Fruit fly (Drosophila melanogaster) whole organism, embryonic: Measurements from ENCODE around the gene InR.

Experiments used
- ATbp ChIP-seq: fragments of 200-800 bp; sonication (Bioruptor generic); optimal IDR thresholded peaks from 2 replicates; lab custom pipeline; 2017; ENCODE audit warnings: missing biosample characterization, mild to moderate bottlenecking, missing genetic modification characterization, missing genetic modification reagents
- Atf3 ChIP-seq: fragments of 200-800 bp; sonication (Bioruptor generic); optimal IDR thresholded peaks from 3 replicates; lab custom pipeline; 2016; ENCODE audit warnings: missing biosample characterization, missing genetic modification characterization
- B-H2 ChIP-seq: fragments of 200-800 bp; sonication (Bioruptor generic); optimal IDR thresholded peaks from 2 replicates; lab custom pipeline; 2018; ENCODE audit warnings: missing biosample characterization, mild to moderate bottlenecking, missing genetic modification characterization
- Bdp1 ChIP-seq: fragments of 200-800 bp; sonication (Bioruptor generic); optimal IDR thresholded peaks from 3 replicates; lab custom pipeline; 2016; ENCODE audit warnings: missing biosample characterization, missing genetic modification characterization
- BtbVII ChIP-seq: fragments of 200-800 bp; sonication (Bioruptor generic); optimal IDR thresholded peaks from 3 replicates; lab custom pipeline; 2017; ENCODE audit warnings: missing biosample characterization, mild to moderate bottlenecking, missing genetic modification characterization
- CG10979 ChIP-seq: fragments of 200-800 bp; sonication (Bioruptor generic); optimal IDR thresholded peaks from 2 replicates; lab custom pipeline; 2018; ENCODE audit warnings: missing biosample characterization, mild to moderate bottlenecking, missing genetic modification characterization, moderate library complexity
- CG11504 ChIP-seq: fragments of 200-800 bp; sonication (Bioruptor generic); optimal IDR thresholded peaks from 3 replicates; lab custom pipeline; 2019; ENCODE audit warnings: missing biosample characterization, mild to moderate bottlenecking, missing genetic modification characterization, moderate library complexity
- CG12744 ChIP-seq: fragments of 200-800 bp; sonication (Bioruptor generic); optimal IDR thresholded peaks from 2 replicates; lab custom pipeline; 2016; ENCODE audit warnings: missing biosample characterization, missing genetic modification characterization
- CG13894 ChIP-seq: fragments of 200-800 bp; sonication (Bioruptor generic); optimal IDR thresholded peaks from 3 replicates; lab custom pipeline; 2018; ENCODE audit warnings: missing biosample characterization, mild to moderate bottlenecking, missing genetic modification characterization, moderate library complexity
- CG15269 ChIP-seq: fragments of 200-800 bp; sonication (Bioruptor generic); optimal IDR thresholded peaks from 2 replicates; lab custom pipeline; 2018; ENCODE audit warnings: missing biosample characterization, mild to moderate bottlenecking, missing genetic modification characterization, moderate library complexity
- CG15479 ChIP-seq: fragments of 200-800 bp; sonication (Bioruptor generic); optimal IDR thresholded peaks from 3 replicates; lab custom pipeline; 2019; ENCODE audit warnings: missing biosample characterization, mild to moderate bottlenecking, missing genetic modification characterization, moderate library complexity
- CG16813 ChIP-seq: fragments of 200-800 bp; sonication (Bioruptor generic); IDR thresholded peaks from 3 replicates; pipeline ENCODE4 v1.3.6; 2022; ENCODE audit warnings: missing biosample characterization, missing genetic modification characterization; ENCODE audit not compliant: partially characterized antibody
- CG16863 ChIP-seq: fragments of 200-800 bp; sonication (Bioruptor generic); optimal IDR thresholded peaks from 3 replicates; lab custom pipeline; 2016; ENCODE audit warnings: missing biosample characterization, missing genetic modification characterization
- CG17385 ChIP-seq: fragments of 200-800 bp; sonication (Bioruptor generic); optimal IDR thresholded peaks from 3 replicates; lab custom pipeline; 2018; ENCODE audit warnings: missing biosample characterization, mild to moderate bottlenecking, missing genetic modification characterization
- CG17612 ChIP-seq: fragments of 200-800 bp; sonication (Bioruptor generic); IDR thresholded peaks from 2 replicates; pipeline ENCODE4 v1.3.6; 2022; ENCODE audit warnings: missing biosample characterization, missing genetic modification characterization
- CG17912 ChIP-seq: fragments of 200-800 bp; sonication (Bioruptor generic); optimal IDR thresholded peaks from 2 replicates; lab custom pipeline; 2018; ENCODE audit warnings: missing biosample characterization, mild to moderate bottlenecking, missing genetic modification characterization
- CG2202 ChIP-seq: fragments of 200-800 bp; sonication (Bioruptor generic); optimal IDR thresholded peaks from 2 replicates; lab custom pipeline; 2018; ENCODE audit warnings: missing biosample characterization, mild to moderate bottlenecking, missing genetic modification characterization
- CG2712 ChIP-seq: fragments of 200-800 bp; optimal IDR thresholded peaks from 3 replicates; lab custom pipeline; 2019; ENCODE audit warnings: missing biosample characterization, mild to moderate bottlenecking, missing genetic modification characterization, moderate library complexity
- CG31365 ChIP-seq: fragments of 200-800 bp; sonication (Bioruptor generic); optimal IDR thresholded peaks from 2 replicates; lab custom pipeline; 2018; ENCODE audit warnings: missing biosample characterization, mild to moderate bottlenecking, missing genetic modification characterization
- CG32532 ChIP-seq: fragments of 200-800 bp; sonication (Bioruptor generic); IDR thresholded peaks from 2 replicates; pipeline ENCODE4 v1.3.6; 2022; ENCODE audit warnings: missing biosample characterization, missing genetic modification characterization
- CG3407 ChIP-seq: fragments of 200-800 bp; sonication (Bioruptor generic); optimal IDR thresholded peaks from 2 replicates; lab custom pipeline; 2018; ENCODE audit warnings: missing biosample characterization, mild to moderate bottlenecking, missing genetic modification characterization
- CG3726 ChIP-seq: fragments of 200-800 bp; sonication (Bioruptor generic); IDR thresholded peaks from 3 replicates; pipeline ENCODE4, ENCODE4 v1.3.6; 2022; ENCODE audit warnings: missing biosample characterization, missing genetic modification characterization
- CG4617 ChIP-seq: fragments of 200-800 bp; sonication (Bioruptor generic); optimal IDR thresholded peaks from 3 replicates; lab custom pipeline; 2016; ENCODE audit warnings: missing biosample characterization, missing genetic modification characterization, borderline replicate concordance
- CG8290 ChIP-seq, 3 experiments: fragments of 200-800 bp; sonication (Bioruptor generic); optimal IDR thresholded peaks; 2 replicates each; lab custom pipeline; 2016 to 2019; ENCODE audit warnings: missing biosample characterization in 3 of 3, missing genetic modification characterization in 3 of 3, mild to moderate bottlenecking in 2 of 3, moderate library complexity in 1 of 3
- CG9932 ChIP-seq: fragments of 200-800 bp; sonication (Bioruptor generic); IDR thresholded peaks from 2 replicates; pipeline ENCODE4 v1.3.6; 2022; ENCODE audit warnings: missing biosample characterization, missing genetic modification characterization
- CTCF ChIP-seq: fragments of 200-800 bp; sonication (Bioruptor generic); optimal IDR thresholded peaks from 2 replicates; lab custom pipeline; 2017; ENCODE audit warnings: missing biosample characterization, mild to moderate bottlenecking, missing genetic modification characterization, moderate library complexity
- Dbx ChIP-seq: fragments of 200-800 bp; sonication (Bioruptor generic); IDR thresholded peaks from 3 replicates; pipeline ENCODE4 v1.3.6; 2022; ENCODE audit warnings: missing biosample characterization, missing genetic modification characterization
- Dll ChIP-seq: fragments of 200-800 bp; sonication (Bioruptor generic); IDR thresholded peaks from 4 replicates; pipeline ENCODE4 v1.3.6; 2022; ENCODE audit warnings: missing biosample characterization, missing genetic modification characterization; ENCODE audit not compliant: partially characterized antibody
- Ets97D ChIP-seq: fragments of 200-800 bp; sonication (Bioruptor generic); optimal IDR thresholded peaks from 3 replicates; lab custom pipeline; 2016; ENCODE audit warnings: missing biosample characterization, missing genetic modification characterization
- Fer1 ChIP-seq: fragments of 200-800 bp; sonication (Bioruptor generic); optimal IDR thresholded peaks from 2 replicates; lab custom pipeline; 2017; ENCODE audit warnings: missing biosample characterization, mild to moderate bottlenecking, missing genetic modification characterization
- HLH54F ChIP-seq: fragments of 200-800 bp; sonication (Bioruptor generic); optimal IDR thresholded peaks from 3 replicates; lab custom pipeline; 2016; ENCODE audit warnings: missing biosample characterization, missing genetic modification characterization
- HmgZ ChIP-seq: fragments of 200-800 bp; sonication (Bioruptor generic); optimal IDR thresholded peaks from 2 replicates; lab custom pipeline; 2018; ENCODE audit warnings: missing biosample characterization, mild to moderate bottlenecking, missing genetic modification characterization
- Hr78 ChIP-seq, 2 experiments: fragments of 200-800 bp in 1 of 2; fragments of >200 bp in 1 of 2; sonication (Bioruptor generic) in 1 of 2; optimal IDR thresholded peaks; 2 replicates each; lab custom pipeline; 2017 to 2019; ENCODE audit warnings: missing biosample characterization in 2 of 2, missing genetic modification characterization in 2 of 2, mild to moderate bottlenecking in 1 of 2, moderate library complexity in 1 of 2
- Med ChIP-seq: fragments of 200-800 bp; sonication (Bioruptor generic); peaks from one replicate; lab custom pipeline; 2016; ENCODE audit warnings: missing biosample characterization, missing genetic modification characterization, mild to moderate bottlenecking, inconsistent platforms, moderate library complexity
- Mrtf ChIP-seq: fragments of 200-800 bp; sonication (Bioruptor generic); IDR thresholded peaks from 3 replicates; pipeline ENCODE4 v1.3.6; 2022; ENCODE audit warnings: missing biosample characterization, missing genetic modification characterization
- Pdp1 ChIP-seq, 2 experiments: fragments of 200-800 bp; sonication (Bioruptor generic); optimal IDR thresholded peaks; 3 replicates each; lab custom pipeline; 2016; ENCODE audit warnings: missing biosample characterization in 2 of 2, missing genetic modification characterization in 2 of 2, mild to moderate bottlenecking in 1 of 2, moderate library complexity in 1 of 2
- Sin3A ChIP-seq: fragments of >200 bp; optimal IDR thresholded peaks from 2 replicates; lab custom pipeline; 2018
- bbx ChIP-seq: fragments of 200-800 bp; sonication (Bioruptor generic); IDR thresholded peaks from 2 replicates; pipeline ENCODE4 v1.3.6; 2022; ENCODE audit warnings: missing biosample characterization, missing genetic modification characterization; ENCODE audit not compliant: partially characterized antibody
- dpn ChIP-seq, 2 experiments: fragments of 200-800 bp; sonication (Bioruptor generic); optimal IDR thresholded peaks; 3 replicates each; lab custom pipeline; 2016; ENCODE audit warnings: missing biosample characterization in 2 of 2, missing genetic modification characterization in 2 of 2
- gcm ChIP-seq: fragments of 200-800 bp; sonication (Bioruptor generic); optimal IDR thresholded peaks from 2 replicates; lab custom pipeline; 2019; ENCODE audit warnings: missing biosample characterization, mild to moderate bottlenecking, missing genetic modification characterization, moderate library complexity
- gro ChIP-seq: fragments of 200-800 bp; sonication (Bioruptor generic); optimal IDR thresholded peaks from 2 replicates; lab custom pipeline; 2016; ENCODE audit warnings: missing biosample characterization, missing genetic modification characterization
- kah ChIP-seq: fragments of 200-800 bp; sonication (Bioruptor generic); optimal IDR thresholded peaks from 2 replicates; lab custom pipeline; 2018; ENCODE audit warnings: missing biosample characterization, mild to moderate bottlenecking, missing genetic modification characterization
- nom ChIP-seq: fragments of 200-800 bp; sonication (Bioruptor generic); optimal IDR thresholded peaks from 2 replicates; lab custom pipeline; 2017; ENCODE audit warnings: missing biosample characterization, missing genetic modification characterization, mild to moderate bottlenecking, moderate library complexity, missing genetic modification reagents
- salm ChIP-seq: fragments of 200-800 bp; sonication (Bioruptor generic); optimal IDR thresholded peaks from 2 replicates; lab custom pipeline; 2018; ENCODE audit warnings: missing biosample characterization, mild to moderate bottlenecking, missing genetic modification characterization
- tin ChIP-seq: fragments of 200-800 bp; sonication (Bioruptor generic); optimal IDR thresholded peaks from 3 replicates; lab custom pipeline; 2016; ENCODE audit warnings: missing biosample characterization, missing genetic modification characterization
- trem ChIP-seq: fragments of 200-800 bp; optimal IDR thresholded peaks from 3 replicates; lab custom pipeline; 2019; ENCODE audit warnings: missing biosample characterization, mild to moderate bottlenecking, missing genetic modification characterization, moderate library complexity
- unc-4 ChIP-seq: fragments of 200-800 bp; sonication (Bioruptor generic); IDR thresholded peaks from 2 replicates; pipeline ENCODE4 v1.3.6; 2022; ENCODE audit warnings: missing biosample characterization, missing genetic modification characterization; ENCODE audit not compliant: partially characterized antibody
- vnd ChIP-seq: fragments of 200-800 bp; sonication (Bioruptor generic); IDR thresholded peaks from 3 replicates; pipeline ENCODE4 v1.3.6; 2022; ENCODE audit warnings: missing biosample characterization, missing genetic modification characterization; ENCODE audit not compliant: partially characterized antibody

The InR gene

dm6 chr3R:21626103-21626897 is 7.2 kb upstream of the InR start (continued):
- TF ChIP-seq Hr78 (GFP tag; optimal IDR thresholded peaks at IDR 0.05; lab: Kevin White, UChicago) (peak in 1 of 2 experiments; percentile 8), Atf3 (no peak), CG11504 (tag; lab: Kevin White, UChicago) (peak; percentile 36), CG10979 (tag; lab: Kevin White, UChicago) (peak; percentile 2), Fer1 (GFP tag; lab: Kevin White, UChicago) (peak; percentile 35), CG3726 (GFP tag; lab: Robert Waterston, UW) (no peak), CG9932 (0 out of 2 replicates have a peak, but pooled peaks have one; percentile 16), CG17912 (GFP tag; lab: Kevin White, UChicago) (peak; percentile 2), CG15479 (GFP tag; lab: Kevin White, UChicago) (peak; percentile 60), CG17385 (GFP tag; lab: Kevin White, UChicago) (peak; percentile 32), B-H2 (GFP tag; lab: Kevin White, UChicago) (peak; percentile 25), Sin3A (no peak), gcm (GFP tag; lab: Kevin White, UChicago) (peak; percentile 80), CG12744 (GFP tag; lab: Kevin White, UChicago) (peak; percentile 1), CG4617 (GFP tag; lab: Kevin White, UChicago) (peak; percentile 1), kah (GFP tag; lab: Kevin White, UChicago) (peak; percentile 19), dpn (GFP tag; optimal IDR thresholded peaks at IDR 0.05; lab: Kevin White, UChicago) (no peak), HmgZ (tag; lab: Kevin White, UChicago) (peak; percentile 18), CG8290 (GFP tag; optimal IDR thresholded peaks at IDR 0.05; lab: Kevin White, UChicago) (peak; percentile 44), CG8290 (tag; optimal IDR thresholded peaks at IDR 0.05; lab: Kevin White, UChicago) (peak; percentile 72 to 84), Ets97D (GFP tag; lab: Kevin White, UChicago) (peak; percentile 24), nom (GFP tag; lab: Kevin White, UChicago) (peak; percentile 12), unc-4 (peak; percentile 50), vnd (GFP tag; lab: Robert Waterston, UW) (no peak), Mrtf (no peak), tin (GFP tag; lab: Kevin White, UChicago) (peak; percentile 18), Med (GFP tag; lab: Kevin White, UChicago) (peak; percentile 90), gro (GFP tag; lab: Kevin White, UChicago) (peak; percentile 41), Pdp1 (GFP tag; optimal IDR thresholded peaks at IDR 0.05; lab: Kevin White, UChicago) (peak in 1 of 2 experiments; percentile 33), CG2712 (peak; percentile 45), CG16813 (GFP tag; lab: Robert Waterston, UW) (peak; percentile 45; the same call in 1 of the 3 replicates), CG32532 (GFP tag; lab: Robert Waterston, UW) (peak; percentile 38; the same call in 1 of the 2 replicates), ATbp (GFP tag; lab: Kevin White, UChicago) (no peak), CG3407 (GFP tag; lab: Kevin White, UChicago) (no peak), CG16863 (GFP tag; lab: Kevin White, UChicago) (no peak), BtbVII (no peak), Dbx (0 out of 3 replicates have a peak, but pooled peaks have one; percentile 33), CTCF (peak; percentile 62), CG15269 (peak; percentile 2), salm (tag; lab: Kevin White, UChicago) (no peak), CG13894 (tag; lab: Kevin White, UChicago) (peak; percentile 83), CG17612 (GFP tag; lab: Robert Waterston, UW) (peak; percentile 82; the same call in 1 of the 2 replicates), Bdp1 (GFP tag; lab: Kevin White, UChicago) (no peak), CG31365 (peak; percentile 15), CG2202 (tag; lab: Kevin White, UChicago) (no peak), HLH54F (no peak), Dll (peak; percentile 55; the same call in 2 of the 4 replicates), bbx (peak; percentile 64), trem (tag; lab: Kevin White, UChicago) (peak; percentile 50)
